Fruit fly (Drosophila melanogaster): ENCODE measurements around the gene tadr.
A peak's percentile ranks its signal among the peaks of the same experiment; 100 is the strongest.

tadr gene

DNA sequence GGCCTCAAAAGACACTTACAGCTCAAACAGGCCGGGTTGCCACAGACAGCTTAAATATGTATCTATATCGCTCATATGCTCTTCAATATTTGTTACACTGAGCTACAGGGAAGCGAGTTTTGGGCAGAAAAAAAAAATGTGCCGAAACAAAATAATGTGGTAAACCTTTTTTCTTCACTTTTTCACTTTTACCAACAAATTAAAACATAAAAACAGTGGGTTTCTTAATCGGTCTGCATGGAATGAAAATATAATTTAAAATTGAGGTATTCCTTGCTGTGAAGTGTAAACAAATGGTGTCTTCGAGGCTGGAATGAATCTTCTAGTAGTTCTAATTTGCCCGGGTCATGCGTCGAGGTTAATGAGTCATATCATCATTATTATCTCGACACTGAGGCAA, 36.5 kb upstream of the tadr start (continued):
- TF ChIP-seq CG6765 (GFP tag; optimal IDR thresholded peaks at IDR 0.05) (no peak), Poxn (GFP tag; IDR thresholded peaks at IDR 0.05) (no peak), sd (tag; optimal IDR thresholded peaks at IDR 0.05) (peak; percentile 44), Pdp1 (GFP tag; optimal IDR thresholded peaks at IDR 0.05) (peak; percentile 63 to 66), CG9876 (GFP tag; optimal IDR thresholded peaks at IDR 0.05) (no peak), CG3281 (GFP tag; optimal IDR thresholded peaks at IDR 0.05) (peak; percentile 58), C15 (GFP tag; IDR thresholded peaks at IDR 0.05) (no peak), pfk (GFP tag; optimal IDR thresholded peaks at IDR 0.05) (no peak), MBD-R2 (GFP tag; IDR thresholded peaks at IDR 0.05) (peak; percentile 45; the same call in 1 of the 2 replicates), Antp (GFP tag; optimal IDR thresholded peaks at IDR 0.05) (peak; percentile 51), slou (GFP tag; optimal IDR thresholded peaks at IDR 0.05) (peak; percentile 68), CG2199 (GFP tag; IDR thresholded peaks at IDR 0.05) (peak; percentile 60; the same call in 1 of the 3 replicates), ara (GFP tag; IDR thresholded peaks at IDR 0.05) (peak; percentile 76), CG4424 (GFP tag; optimal IDR thresholded peaks at IDR 0.05) (peak; percentile 63), NC2α (GFP tag; optimal IDR thresholded peaks at IDR 0.05) (peak; percentile 24), CG3995 (GFP tag; optimal IDR thresholded peaks at IDR 0.05) (no peak), CG7556 (GFP tag; optimal IDR thresholded peaks at IDR 0.05) (peak; percentile 63), Hr51 (GFP tag; optimal IDR thresholded peaks at IDR 0.05) (peak in 1 of 2 experiments; percentile 69), Sox102F (GFP tag; optimal IDR thresholded peaks at IDR 0.05) (peak; percentile 70), CG10366 (GFP tag; IDR thresholded peaks at IDR 0.05) (peak; percentile 71), CG12942 (GFP tag; optimal IDR thresholded peaks at IDR 0.05) (peak; percentile 22), CG7839 (tag; optimal IDR thresholded peaks at IDR 0.05) (peak; percentile 77), CG9932 (GFP tag; IDR thresholded peaks at IDR 0.05) (peak; percentile 53), CG8765 (GFP tag; IDR thresholded peaks at IDR 0.05) (no peak), nerfin-2 (GFP tag; IDR thresholded peaks at IDR 0.05; ENCODE audit: partially characterized antibody) (no peak), ham (GFP tag; IDR thresholded peaks at IDR 0.05) (no peak), Hr3 (GFP tag; optimal IDR thresholded peaks at IDR 0.05) (peak; percentile 47), ac (GFP tag; optimal IDR thresholded peaks at IDR 0.05) (no peak), gcm (GFP tag; optimal IDR thresholded peaks at IDR 0.05) (peak; percentile 9), CG30020 (tag; optimal IDR thresholded peaks at IDR 0.05) (no peak), Vsx1 (GFP tag; optimal IDR thresholded peaks at IDR 0.05) (peak; percentile 20), danr (GFP tag; IDR thresholded peaks at IDR 0.05) (no peak), CG5953 (GFP tag; IDR thresholded peaks at IDR 0.05) (0 out of 2 replicates have a peak, but pooled peaks have one; percentile 17), CG8944 (GFP tag; optimal IDR thresholded peaks at IDR 0.05) (peak; percentile 46), p53 (GFP tag; optimal IDR thresholded peaks at IDR 0.05) (no peak), Hmr (GFP tag; optimal IDR thresholded peaks at IDR 0.05) (peak; percentile 73), CG18599 (GFP tag; optimal IDR thresholded peaks at IDR 0.05) (peak; percentile 80), Fer1 (GFP tag; optimal IDR thresholded peaks at IDR 0.05) (peak; percentile 48), H2.0 (GFP tag; IDR thresholded peaks at IDR 0.05) (peak; percentile 49; the same call in 1 of the 2 replicates), CG7745 (tag; optimal IDR thresholded peaks at IDR 0.05) (no peak), Gug (GFP tag; IDR thresholded peaks at IDR 0.05) (peak; percentile 46; the same call in 2 of the 4 replicates), Lpt (GFP tag; optimal IDR thresholded peaks at IDR 0.05) (no peak), wor (GFP tag; IDR thresholded peaks at IDR 0.05) (no peak), CG17802 (tag; optimal IDR thresholded peaks at IDR 0.05) (peak; percentile 12), HLH4C (GFP tag; IDR thresholded peaks at IDR 0.05; ENCODE audit: partially characterized antibody) (no peak), D (optimal IDR thresholded peaks at IDR 0.05) (no peak), D (GFP tag; optimal IDR thresholded peaks at IDR 0.05) (peak; percentile 55), D19A (tag; optimal IDR thresholded peaks at IDR 0.05) (peak; percentile 33), Kr (GFP tag; optimal IDR thresholded peaks at IDR 0.05) (no peak), Med (GFP tag) (peak; percentile 94), dysf (GFP tag; IDR thresholded peaks at IDR 0.05) (peak; percentile 76)

Data from whole organism, embryonic.